Worm (Caenorhabditis elegans): ENCODE measurements around the gene F23D12.7.

F23D12.7 gene

ce11 chrX:14460412-14460811 lies 6.8 kb upstream of the F23D12.7 start, which contains the start of gene Y66C5A.2:
Y66C5A.2 (plus strand) TSS chrX:14460712.
- TF ChIP-seq ces-1 (GFP tag; optimal IDR thresholded peaks at IDR 0.05): no peak
- TF ChIP-seq lsy-2 (tag; optimal IDR thresholded peaks at IDR 0.05): no peak
- no peak for TF ChIP-seq blmp-1 (tag; optimal IDR thresholded peaks at IDR 0.05)
- no peak for TF ChIP-seq ceh-43 (GFP tag; optimal IDR thresholded peaks at IDR 0.05)
- no peak for TF ChIP-seq ceh-83 (GFP tag; optimal IDR thresholded peaks at IDR 0.05)

DNA sequence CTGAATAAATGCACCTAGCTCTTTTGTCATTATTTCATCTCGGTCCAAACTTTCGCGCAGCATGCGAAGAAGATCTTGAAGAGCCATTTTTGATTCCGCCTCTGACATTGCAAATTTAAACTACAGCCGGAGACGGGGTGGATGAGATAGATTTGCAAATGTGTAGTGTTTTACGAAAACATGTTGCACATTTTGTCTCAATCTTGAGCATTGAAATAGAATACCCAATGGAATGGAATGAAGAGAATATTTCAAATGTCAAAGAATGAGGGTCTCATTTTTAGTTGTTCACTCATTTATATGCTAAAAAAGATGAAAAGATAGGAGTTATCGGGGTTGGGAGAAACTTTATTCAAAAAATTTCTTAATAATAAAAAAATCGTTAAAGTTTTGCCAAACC lies 1.8 kb upstream of the F23D12.7 start, which contains the start of gene Y66C5A.1:
Gene Y66C5A.1, minus strand, starts transcription at position 101 of the 400 bp plus-strand sequence.
- TF ChIP-seq ztf-11 (tag; optimal IDR thresholded peaks at IDR 0.05) (no peak), flh-1 (GFP tag; optimal IDR thresholded peaks at IDR 0.05) (no peak), ceh-43 (GFP tag; optimal IDR thresholded peaks at IDR 0.05) (no peak), sptf-1 (tag; optimal IDR thresholded peaks at IDR 0.05) (no peak), mls-2 (tag; optimal IDR thresholded peaks at IDR 0.05) (no peak), nhr-12 (tag; optimal IDR thresholded peaks at IDR 0.05) (no peak), nhr-237 (tag; optimal IDR thresholded peaks at IDR 0.05) (no peak), nhr-28 (tag; optimal IDR thresholded peaks at IDR 0.05) (no peak), nhr-76 (tag; optimal IDR thresholded peaks at IDR 0.05) (no peak), blmp-1 (tag; optimal IDR thresholded peaks at IDR 0.05) (no peak), ceh-83 (GFP tag; optimal IDR thresholded peaks at IDR 0.05) (no peak), unc-62 (GFP tag; optimal IDR thresholded peaks at IDR 0.05) (no peak)

- no peak for TF ChIP-seq nhr-237 (tag; optimal IDR thresholded peaks at IDR 0.05)
- TF ChIP-seq cnd-1 (tag; optimal IDR thresholded peaks at IDR 0.05): no peak
- TF ChIP-seq blmp-1 (tag; optimal IDR thresholded peaks at IDR 0.05): no peak
- TF ChIP-seq unc-39 (tag; optimal IDR thresholded peaks at IDR 0.05): no peak
- TF ChIP-seq tbx-8 (GFP tag; optimal IDR thresholded peaks at IDR 0.05): no peak
- TF ChIP-seq lin-13 (tag; optimal IDR thresholded peaks at IDR 0.05): no peak
- TF ChIP-seq unc-120 (tag; optimal IDR thresholded peaks at IDR 0.05; ENCODE audit: poor library complexity, severe bottlenecking): no peak
- no peak for TF ChIP-seq mls-2 (tag; optimal IDR thresholded peaks at IDR 0.05)
- TF ChIP-seq nhr-12 (tag; optimal IDR thresholded peaks at IDR 0.05): no peak
- TF ChIP-seq sptf-1 (tag; optimal IDR thresholded peaks at IDR 0.05): no peak
- no peak for TF ChIP-seq ham-2 (GFP tag; optimal IDR thresholded peaks at IDR 0.05)
- no peak for TF ChIP-seq ceh-43 (GFP tag; optimal IDR thresholded peaks at IDR 0.05)
- TF ChIP-seq zip-8 (tag; optimal IDR thresholded peaks at IDR 0.05): no peak
- no peak for TF ChIP-seq nhr-2 (tag; optimal IDR thresholded peaks at IDR 0.05)
- TF ChIP-seq mab-5 (tag; optimal IDR thresholded peaks at IDR 0.05): no peak
These were observed 5.7 kb downstream of the F23D12.7 start, which contains the start of gene jmjd-3.2 for ce11 chrX:14447910-14448309. jmjd-3.2 (plus strand) TSS chrX:14448210.

DNA sequence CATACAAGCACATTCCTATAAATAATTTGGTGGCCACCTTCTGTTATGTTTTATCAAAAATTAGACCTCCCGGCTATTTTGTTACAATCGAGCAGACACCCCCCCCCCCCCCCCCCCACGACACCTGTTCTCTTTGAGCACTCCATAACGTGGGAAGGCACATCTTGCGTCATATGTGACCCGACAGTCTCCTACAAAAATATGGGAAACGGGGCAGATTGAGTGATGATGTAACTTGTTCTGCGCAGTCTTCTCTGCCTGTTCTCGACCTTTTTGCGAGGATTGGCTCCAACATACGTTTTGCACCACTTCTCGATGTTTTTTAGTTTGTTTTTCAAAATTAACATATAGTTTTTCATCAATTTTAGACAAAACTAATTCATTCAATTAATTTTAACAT lies 6.1 kb downstream of the F23D12.7 start:
- TF ChIP-seq elt-3 (tag; optimal IDR thresholded peaks at IDR 0.05): no peak
- no peak for TF ChIP-seq unc-120 (tag; optimal IDR thresholded peaks at IDR 0.05; ENCODE audit: poor library complexity, severe bottlenecking)
- TF ChIP-seq ztf-11 (tag; optimal IDR thresholded peaks at IDR 0.05): no peak
- no peak for TF ChIP-seq nhr-12 (tag; optimal IDR thresholded peaks at IDR 0.05)
- no peak for TF ChIP-seq nhr-237 (tag; optimal IDR thresholded peaks at IDR 0.05)
- no peak for TF ChIP-seq M03D4.4 (tag; optimal IDR thresholded peaks at IDR 0.05)
- TF ChIP-seq mls-2 (tag; optimal IDR thresholded peaks at IDR 0.05): no peak
- TF ChIP-seq zip-8 (tag; optimal IDR thresholded peaks at IDR 0.05): peak; percentile 88
- no peak for TF ChIP-seq snpc-4 (tag; optimal IDR thresholded peaks at IDR 0.05)
- TF ChIP-seq elt-1 (tag; optimal IDR thresholded peaks at IDR 0.05; ENCODE audit: borderline replicate concordance, insufficient read depth): no peak
- TF ChIP-seq ham-2 (GFP tag; optimal IDR thresholded peaks at IDR 0.05): no peak
- TF ChIP-seq ceh-43 (GFP tag; optimal IDR thresholded peaks at IDR 0.05): no peak
- TF ChIP-seq pha-4 (tag; optimal IDR thresholded peaks at IDR 0.05): no peak
- no peak for TF ChIP-seq sptf-1 (tag; optimal IDR thresholded peaks at IDR 0.05)
- no peak for TF ChIP-seq unc-62 (GFP tag; optimal IDR thresholded peaks at IDR 0.05)
- TF ChIP-seq flh-1 (GFP tag; optimal IDR thresholded peaks at IDR 0.05): no peak
- no peak for TF ChIP-seq lsy-2 (tag; optimal IDR thresholded peaks at IDR 0.05)
- TF ChIP-seq mab-5 (tag; optimal IDR thresholded peaks at IDR 0.05): no peak
- peak; percentile 52 for TF ChIP-seq cnd-1 (tag; optimal IDR thresholded peaks at IDR 0.05)
- no peak for TF ChIP-seq tbx-8 (GFP tag; optimal IDR thresholded peaks at IDR 0.05)
- peak; percentile 54 for TF ChIP-seq nhr-2 (tag; optimal IDR thresholded peaks at IDR 0.05)
- no peak for TF ChIP-seq bed-3 (GFP tag; optimal IDR thresholded peaks at IDR 0.05)
- TF ChIP-seq drap-1 (GFP tag; optimal IDR thresholded peaks at IDR 0.05): no peak
- no peak for TF ChIP-seq ces-1 (GFP tag; optimal IDR thresholded peaks at IDR 0.05)
- no peak for TF ChIP-seq lin-32 (GFP tag; optimal IDR thresholded peaks at IDR 0.05)
- peak; percentile 33 for TF ChIP-seq hlh-1 (tag; optimal IDR thresholded peaks at IDR 0.05)
